Fruit fly (Drosophila melanogaster): ENCODE data around the gene CG31626.

dm6 chr2L:21251750-21252149 is 15.2 kb upstream of the CG31626 start:
- TF ChIP-seq pan (optimal IDR thresholded peaks at IDR 0.05) (no peak), Dll (optimal IDR thresholded peaks at IDR 0.05) (no peak)

Measured in whole organism.